Fruit fly (Drosophila melanogaster): ENCODE data around the gene CG6324.

DNA sequence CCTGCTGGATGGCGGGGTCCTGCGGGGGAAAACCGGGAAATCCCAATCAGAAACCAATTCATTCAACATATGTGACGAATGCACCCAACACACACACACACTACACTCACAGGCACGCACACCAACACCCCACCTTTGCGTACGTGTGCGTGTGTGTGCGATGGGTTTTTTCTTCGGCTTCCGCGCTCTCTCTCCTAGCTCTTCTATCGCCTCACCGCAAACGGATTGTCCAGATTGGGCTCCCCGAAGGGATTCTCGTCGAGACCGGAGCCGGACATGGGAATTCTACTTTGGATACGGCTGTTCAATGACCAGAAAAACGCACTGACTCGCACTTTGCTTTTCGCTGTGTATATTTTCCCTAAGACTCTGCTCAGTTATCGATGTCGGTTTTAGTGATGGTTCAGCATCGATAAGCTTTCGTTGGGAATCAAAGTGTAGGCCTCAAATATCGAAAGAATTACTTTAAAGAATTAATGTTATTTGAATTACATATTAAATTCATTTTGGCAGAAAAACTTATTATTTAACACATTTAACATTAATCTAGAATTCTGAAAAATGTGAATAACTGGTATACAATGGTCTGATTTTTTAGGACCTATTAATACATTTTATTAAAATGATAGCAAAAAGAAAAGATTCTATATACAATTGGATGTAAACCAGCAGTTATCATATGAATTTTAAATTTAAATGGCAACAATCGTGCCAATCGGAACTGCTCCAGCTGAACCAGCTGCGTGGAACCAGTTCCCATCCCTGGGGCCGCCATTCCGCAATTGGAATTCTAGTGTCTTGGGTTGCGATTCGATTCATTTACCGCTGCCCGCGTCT, 26.2 kb upstream of the CG6324 start, which contains the start of the genes Scamp and Ahcy:
- TF ChIP-seq CG13204 (GFP tag; optimal IDR thresholded peaks at IDR 0.05), result no peak
- no peak for TF ChIP-seq Snoo (tag; optimal IDR thresholded peaks at IDR 0.05)
- no peak for TF ChIP-seq Ets98B (GFP tag; IDR thresholded peaks at IDR 0.05)
- no peak for TF ChIP-seq CG15710 (tag; optimal IDR thresholded peaks at IDR 0.05)

Measured in whole organism, pupa.